Fruit fly (Drosophila melanogaster) whole organism: ENCODE data around the gene mfrn.
A peak's percentile ranks its signal among the peaks of the same experiment; 100 is the strongest.

Source experiments
- CG8478 ChIP-seq: fragments of >200 bp; optimal IDR thresholded peaks from 2 replicates; lab custom pipeline; 2018; ENCODE audit warnings: inconsistent platforms
- Dll ChIP-seq: fragments of >200 bp; optimal IDR thresholded peaks from 2 replicates; lab custom pipeline; 2017
- EcR ChIP-seq, 2 experiments: fragments of >200 bp; optimal IDR thresholded peaks; 2 replicates each; lab custom pipeline; 2017; ENCODE audit warnings: missing biosample characterization in 2 of 2, missing genetic modification characterization in 2 of 2, missing genetic modification reagents in 2 of 2
- pan ChIP-seq: fragments of >200 bp; optimal IDR thresholded peaks from 2 replicates; lab custom pipeline; 2017
- psq ChIP-seq: fragments of >200 bp; optimal IDR thresholded peaks from 2 replicates; lab custom pipeline; 2017
- usp ChIP-seq: fragments of >200 bp; optimal IDR thresholded peaks from 2 replicates; lab custom pipeline; 2017; ENCODE audit warnings: missing biosample characterization, missing genetic modification characterization, mixed read lengths

mfrn gene

DNA sequence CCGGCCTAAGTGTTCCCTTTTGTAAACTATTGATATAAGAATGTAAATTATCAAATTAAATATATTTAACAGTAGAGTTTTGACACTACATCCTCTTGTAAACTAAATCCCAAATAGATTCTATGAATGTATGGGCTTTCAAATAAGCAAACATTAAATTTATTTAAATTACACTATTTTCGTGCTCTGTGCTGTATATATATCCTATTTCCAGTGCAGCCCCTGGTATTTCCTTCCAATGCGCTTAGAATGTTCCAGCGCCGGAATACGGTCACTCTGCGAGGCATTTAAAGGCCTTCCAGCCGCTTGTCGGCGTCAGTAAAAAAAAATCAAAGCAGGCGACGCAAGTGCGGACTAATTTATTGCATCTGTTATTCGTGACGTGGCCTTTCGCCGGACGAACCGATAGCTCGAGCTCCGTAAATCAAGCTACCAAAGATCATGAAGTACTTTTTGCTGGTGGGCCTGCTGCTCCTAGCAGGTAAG is 643 bp upstream of the mfrn start, which contains the start of gene Gp93:
Gene Gp93 (plus strand): TSS at position 291 of the 486 bp plus-strand sequence.
- TF ChIP-seq Dll (lab: Kevin White, UChicago) (no peak), CG8478 (lab: Kevin White, UChicago) (no peak), usp (GFP tag; lab: Kevin White, UChicago) (no peak), psq (lab: Kevin White, UChicago) (no peak), pan (lab: Kevin White, UChicago) (no peak), EcR (GFP tag; optimal IDR thresholded peaks at IDR 0.05; lab: Kevin White, UChicago) (no peak)

dm6 chr3R:27946555-27947204 is 1.1 kb downstream of the mfrn start:
- TF ChIP-seq EcR (GFP tag; optimal IDR thresholded peaks at IDR 0.05; lab: Kevin White, UChicago) (no peak), psq (lab: Kevin White, UChicago) (no peak), pan (lab: Kevin White, UChicago) (peak; percentile 4), usp (GFP tag; lab: Kevin White, UChicago) (no peak)

DNA sequence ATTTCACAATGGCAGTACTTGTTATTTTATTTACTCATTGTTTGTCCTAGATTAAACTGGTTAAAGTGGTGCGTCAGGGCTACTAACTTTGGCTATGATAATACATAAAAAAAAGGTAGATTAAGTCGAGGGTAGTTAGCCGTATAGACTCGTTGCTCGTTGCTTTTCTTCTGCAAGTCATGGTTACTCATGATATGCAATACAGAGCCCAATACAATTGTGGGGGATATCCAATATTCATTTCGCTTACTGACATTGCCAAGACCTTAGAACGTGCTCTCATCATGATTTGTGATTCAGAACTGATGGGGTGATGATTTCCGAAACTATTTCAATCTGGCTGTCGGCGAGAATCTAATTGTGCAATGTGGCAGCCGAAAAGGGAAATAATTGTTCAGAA is 2.4 kb downstream of the mfrn start:
- TF ChIP-seq CG8478 (lab: Kevin White, UChicago) (no peak), usp (GFP tag; lab: Kevin White, UChicago) (no peak), EcR (GFP tag; optimal IDR thresholded peaks at IDR 0.05; lab: Kevin White, UChicago) (no peak), Dll (lab: Kevin White, UChicago) (no peak), pan (lab: Kevin White, UChicago) (no peak), psq (lab: Kevin White, UChicago) (no peak)

DNA sequence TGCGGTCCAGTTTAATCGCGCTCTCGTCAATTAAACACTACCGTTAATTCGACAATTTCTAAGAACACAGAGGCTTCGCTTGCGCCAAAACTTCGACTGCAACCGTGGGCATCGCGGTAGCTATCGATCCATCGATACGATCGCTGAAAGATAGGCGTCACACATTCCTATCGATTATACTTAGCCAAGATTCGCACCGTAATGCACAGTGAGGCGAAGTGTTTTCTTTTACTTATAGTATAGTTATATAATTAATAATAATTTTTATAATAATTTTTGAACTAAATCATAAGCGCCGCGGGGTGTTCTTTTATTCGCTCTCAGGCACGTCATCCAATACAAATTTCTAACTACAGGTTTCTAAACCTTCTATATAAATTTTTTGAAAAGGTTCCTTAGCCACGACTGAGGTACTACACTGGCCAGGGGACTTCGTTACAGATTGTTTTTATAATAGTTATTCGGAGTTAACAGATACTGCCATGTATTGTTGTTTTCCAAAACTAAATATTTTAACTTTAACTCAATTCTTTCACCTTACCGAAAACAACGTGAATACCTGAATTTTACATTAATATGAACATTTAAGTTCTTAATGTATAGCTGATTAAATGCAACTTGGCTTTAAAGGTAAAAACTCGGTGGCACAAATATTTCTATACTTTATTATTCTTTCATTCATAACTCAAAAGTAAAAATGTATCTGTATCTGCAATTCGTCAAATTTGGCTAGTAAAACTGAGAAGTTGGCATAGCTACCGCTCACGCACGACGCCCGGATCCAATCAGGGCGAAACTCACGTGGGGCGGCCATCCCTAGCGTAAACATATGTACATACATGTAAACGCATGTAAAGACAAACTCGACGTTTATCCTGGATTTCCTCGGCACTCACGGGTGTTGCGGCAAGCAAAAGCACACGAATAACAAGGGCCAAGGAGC is 9.8 kb downstream of the mfrn start, which contains the start of the genes NSD and BOD1:
Gene NSD (minus strand): TSS at position 102 of the 943 bp plus-strand sequence.
Gene BOD1 (plus strand): TSS at position 494 of the 943 bp plus-strand sequence.
- TF ChIP-seq psq (lab: Kevin White, UChicago) = no peak
- TF ChIP-seq usp (GFP tag; lab: Kevin White, UChicago) = no peak
- TF ChIP-seq CG8478 (lab: Kevin White, UChicago) = no peak
- no peak for TF ChIP-seq Dll (lab: Kevin White, UChicago)
- TF ChIP-seq pan (lab: Kevin White, UChicago) = no peak
- no peak for TF ChIP-seq EcR (GFP tag; optimal IDR thresholded peaks at IDR 0.05; lab: Kevin White, UChicago)

- TF ChIP-seq CG8478 (lab: Kevin White, UChicago) (no peak), EcR (GFP tag; optimal IDR thresholded peaks at IDR 0.05; lab: Kevin White, UChicago) (no peak), Dll (lab: Kevin White, UChicago) (no peak), psq (lab: Kevin White, UChicago) (no peak), usp (GFP tag; lab: Kevin White, UChicago) (no peak), pan (lab: Kevin White, UChicago) (no peak)
These were observed 16.4 kb downstream of the mfrn start for dm6 chr3R:27931461-27931860.

DNA sequence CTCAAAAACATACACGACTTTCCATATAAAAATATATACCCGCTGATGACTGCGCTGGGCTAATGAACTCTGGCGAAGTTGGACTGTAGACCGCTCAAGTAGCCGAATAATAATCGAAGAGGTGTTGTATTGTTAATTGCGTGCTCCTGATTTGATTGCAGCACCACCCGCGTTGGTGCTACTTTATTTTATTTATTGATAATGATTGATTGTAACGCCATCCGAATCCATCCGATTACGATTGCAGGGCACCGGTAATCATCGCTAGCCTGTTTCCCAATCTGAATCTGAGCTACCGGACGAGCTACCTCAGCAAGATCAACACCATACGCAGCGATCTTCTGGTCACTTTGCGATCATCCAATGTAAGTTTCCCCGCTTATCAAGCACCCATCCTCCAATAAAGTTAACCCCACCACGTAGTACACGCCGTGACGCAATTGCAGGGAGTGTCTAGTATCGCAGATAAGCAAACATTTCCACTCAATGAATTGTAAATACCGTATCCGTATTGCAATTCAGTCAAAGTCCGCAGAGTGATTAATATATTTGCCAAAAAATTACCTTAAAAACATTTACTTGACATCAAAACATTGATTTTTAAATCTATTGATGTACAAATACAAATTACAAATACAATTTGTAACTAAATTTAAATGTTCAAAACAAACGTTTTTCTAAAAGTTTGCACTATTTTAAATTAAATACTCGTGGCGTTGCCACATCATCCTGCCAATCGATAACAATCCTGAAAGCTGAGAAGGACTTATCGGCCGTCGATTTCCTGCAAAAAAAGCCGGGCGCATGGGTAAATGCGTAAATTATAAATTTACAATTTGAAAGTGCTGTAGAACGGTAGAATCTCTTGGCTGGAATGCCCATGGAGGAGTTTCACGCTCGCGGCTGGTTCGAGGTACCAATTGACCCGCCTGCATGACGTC is 18.6 kb downstream of the mfrn start:
- no peak for TF ChIP-seq psq (lab: Kevin White, UChicago)
- no peak for TF ChIP-seq pan (lab: Kevin White, UChicago)
- TF ChIP-seq Dll (lab: Kevin White, UChicago) = no peak
- no peak for TF ChIP-seq usp (GFP tag; lab: Kevin White, UChicago)

dm6 chr3R:27928140-27928539 is 19.7 kb downstream of the mfrn start, which contains the start of gene nenya:
TSS of gene nenya (minus strand) at chr3R:27928174.
- TF ChIP-seq psq (lab: Kevin White, UChicago) (no peak), Dll (lab: Kevin White, UChicago) (no peak), pan (lab: Kevin White, UChicago) (no peak), usp (GFP tag; lab: Kevin White, UChicago) (no peak), CG8478 (lab: Kevin White, UChicago) (no peak), EcR (GFP tag; optimal IDR thresholded peaks at IDR 0.05; lab: Kevin White, UChicago) (no peak)

dm6 chr3R:27926738-27927215 is 21.0 kb downstream of the mfrn start:
- TF ChIP-seq usp (GFP tag; lab: Kevin White, UChicago) (no peak), Dll (lab: Kevin White, UChicago) (no peak), EcR (GFP tag; optimal IDR thresholded peaks at IDR 0.05; lab: Kevin White, UChicago) (no peak), CG8478 (lab: Kevin White, UChicago) (no peak), pan (lab: Kevin White, UChicago) (no peak), psq (lab: Kevin White, UChicago) (no peak)

DNA sequence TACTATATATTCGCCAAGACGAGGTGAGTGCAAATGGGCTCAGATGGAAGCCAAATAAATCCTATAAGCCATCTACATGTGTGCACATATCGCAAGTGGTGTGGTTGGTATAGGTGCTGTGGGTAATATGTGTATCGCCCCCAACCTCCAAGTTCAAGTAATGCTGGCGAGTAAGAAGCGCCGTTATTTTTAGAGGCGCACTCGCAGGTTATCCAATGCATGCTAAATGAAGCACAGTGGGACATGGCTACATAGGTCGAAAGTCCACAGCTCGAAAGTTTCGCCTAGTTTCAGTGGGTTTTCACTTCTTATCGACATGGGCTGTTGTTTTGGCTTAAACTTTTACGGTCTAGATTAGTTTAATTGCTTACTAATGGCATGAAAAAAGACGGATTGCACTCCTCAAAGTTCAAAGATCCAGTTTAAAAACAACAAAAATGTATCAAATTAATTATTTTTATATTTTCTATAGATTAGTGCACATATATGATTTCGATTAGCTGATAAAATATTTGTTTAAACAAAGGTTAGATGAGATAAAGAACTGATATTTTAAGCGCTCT is 21.8 kb downstream of the mfrn start:
- TF ChIP-seq Dll (lab: Kevin White, UChicago) = no peak
- TF ChIP-seq psq (lab: Kevin White, UChicago) = no peak
- no peak for TF ChIP-seq EcR (GFP tag; optimal IDR thresholded peaks at IDR 0.05; lab: Kevin White, UChicago)
- TF ChIP-seq usp (GFP tag; lab: Kevin White, UChicago) = no peak
- no peak for TF ChIP-seq pan (lab: Kevin White, UChicago)
- TF ChIP-seq CG8478 (lab: Kevin White, UChicago) = no peak
